Fruit fly (Drosophila melanogaster) whole organism, embryonic: ENCODE measurements around the gene CG13097.

Experiments used
- CG12155 ChIP-seq: fragments of 200-800 bp; sonication (Bioruptor generic); optimal IDR thresholded peaks from 3 replicates; lab custom pipeline; 2016; ENCODE audit warnings: missing biosample characterization, missing genetic modification characterization
- CG12219 ChIP-seq: fragments of 200-800 bp; sonication (Bioruptor generic); optimal IDR thresholded peaks from 3 replicates; lab custom pipeline; 2018; ENCODE audit warnings: missing biosample characterization, mild to moderate bottlenecking, missing genetic modification characterization
- CG12769 ChIP-seq: fragments of 200-800 bp; sonication (Bioruptor generic); optimal IDR thresholded peaks from 2 replicates; lab custom pipeline; 2019; ENCODE audit warnings: missing biosample characterization, mild to moderate bottlenecking, missing genetic modification characterization, moderate library complexity
- CG14441 ChIP-seq: fragments of 200-800 bp; sonication (Bioruptor generic); IDR thresholded peaks from 2 replicates; pipeline ENCODE4 v1.3.6; 2022; ENCODE audit warnings: missing biosample characterization, missing genetic modification characterization
- CG16815 ChIP-seq: fragments of 200-800 bp; sonication (Bioruptor generic); optimal IDR thresholded peaks from 3 replicates; lab custom pipeline; 2017; ENCODE audit warnings: missing biosample characterization, mild to moderate bottlenecking, missing genetic modification characterization
- CG17829 ChIP-seq: fragments of 200-800 bp; optimal IDR thresholded peaks from 2 replicates; lab custom pipeline; 2019; ENCODE audit warnings: missing biosample characterization, mild to moderate bottlenecking, missing genetic modification characterization, moderate library complexity
- CG3163 ChIP-seq: fragments of 200-800 bp; sonication (Bioruptor generic); optimal IDR thresholded peaks from 3 replicates; lab custom pipeline; 2016; ENCODE audit warnings: missing biosample characterization, missing genetic modification characterization
- CG33557 ChIP-seq: fragments of 200-800 bp; sonication (Bioruptor generic); optimal IDR thresholded peaks from 2 replicates; lab custom pipeline; 2019; ENCODE audit warnings: missing biosample characterization, mild to moderate bottlenecking, missing genetic modification characterization, moderate library complexity
- CG3407 ChIP-seq: fragments of 200-800 bp; sonication (Bioruptor generic); optimal IDR thresholded peaks from 2 replicates; lab custom pipeline; 2018; ENCODE audit warnings: missing biosample characterization, mild to moderate bottlenecking, missing genetic modification characterization
- CG34224 ChIP-seq: fragments of 200-800 bp; sonication (Bioruptor generic); IDR thresholded peaks from 3 replicates; pipeline ENCODE4 v1.3.6; 2022; ENCODE audit warnings: missing biosample characterization, missing genetic modification characterization; ENCODE audit not compliant: partially characterized antibody
- CG42726 ChIP-seq: fragments of 200-800 bp; sonication (Bioruptor generic); IDR thresholded peaks from 2 replicates; pipeline ENCODE4 v1.3.6; 2022; ENCODE audit warnings: missing biosample characterization, missing genetic modification characterization; ENCODE audit not compliant: partially characterized antibody
- CG6791 ChIP-seq: fragments of 200-800 bp; sonication (Bioruptor generic); IDR thresholded peaks from 3 replicates; pipeline ENCODE4 v1.3.6; 2022; ENCODE audit warnings: missing biosample characterization, missing genetic modification characterization; ENCODE audit not compliant: partially characterized antibody
- CG7357 ChIP-seq: fragments of 200-800 bp; sonication (Bioruptor generic); IDR thresholded peaks from 3 replicates; pipeline ENCODE4 v1.3.6; 2022; ENCODE audit warnings: missing biosample characterization, missing genetic modification characterization
- CG7839 ChIP-seq: fragments of 200-800 bp; sonication (Bioruptor generic); optimal IDR thresholded peaks from 3 replicates; lab custom pipeline; 2018; ENCODE audit warnings: missing biosample characterization, mild to moderate bottlenecking, missing genetic modification characterization, moderate library complexity
- CG8089 ChIP-seq: fragments of 200-800 bp; sonication (Bioruptor generic); optimal IDR thresholded peaks from 3 replicates; lab custom pipeline; 2016; ENCODE audit warnings: missing biosample characterization, missing genetic modification characterization
- CG8388 ChIP-seq: fragments of 200-800 bp; sonication (Bioruptor generic); optimal IDR thresholded peaks from 2 replicates; lab custom pipeline; 2019; ENCODE audit warnings: missing biosample characterization, mild to moderate bottlenecking, missing genetic modification characterization, moderate library complexity
- CG9817 ChIP-seq: fragments of 200-800 bp; sonication (Bioruptor generic); optimal IDR thresholded peaks from 2 replicates; lab custom pipeline; 2018; ENCODE audit warnings: missing biosample characterization, mild to moderate bottlenecking, missing genetic modification characterization, moderate library complexity
- Chrac-16 ChIP-seq: fragments of 200-800 bp; sonication (Bioruptor generic); optimal IDR thresholded peaks from 3 replicates; lab custom pipeline; 2016; ENCODE audit warnings: missing biosample characterization, missing genetic modification characterization
- CkIIα-i1 ChIP-seq: fragments of 200-800 bp; sonication (Bioruptor generic); IDR thresholded peaks from 2 replicates; pipeline ENCODE4 v1.3.6; 2022; ENCODE audit warnings: missing biosample characterization, missing genetic modification characterization
- CoRest ChIP-seq: fragments of 200-800 bp; sonication (Bioruptor generic); optimal IDR thresholded peaks from 3 replicates; lab custom pipeline; 2018; ENCODE audit warnings: missing biosample characterization, mild to moderate bottlenecking, missing genetic modification characterization, moderate library complexity
- Dll ChIP-seq: fragments of 200-800 bp; sonication (Bioruptor generic); IDR thresholded peaks from 4 replicates; pipeline ENCODE4 v1.3.6; 2022; ENCODE audit warnings: missing biosample characterization, missing genetic modification characterization; ENCODE audit not compliant: partially characterized antibody
- Fer2 ChIP-seq: fragments of 200-800 bp; sonication (Bioruptor generic); optimal IDR thresholded peaks from 2 replicates; lab custom pipeline; 2018; ENCODE audit warnings: missing biosample characterization, mild to moderate bottlenecking, missing genetic modification characterization, moderate library complexity
- Jarid2 ChIP-seq: fragments of 200-800 bp; sonication (Bioruptor generic); optimal IDR thresholded peaks from 3 replicates; lab custom pipeline; 2017; ENCODE audit warnings: mild to moderate bottlenecking, missing biosample characterization, missing genetic modification reagents, missing genetic modification characterization
- Nf-YB ChIP-seq: fragments of 200-800 bp; sonication (Bioruptor generic); optimal IDR thresholded peaks from 3 replicates; lab custom pipeline; 2019; ENCODE audit warnings: missing biosample characterization, mild to moderate bottlenecking, missing genetic modification characterization, moderate library complexity
- Scr ChIP-seq: fragments of 200-800 bp; sonication (Bioruptor generic); IDR thresholded peaks from 2 replicates; pipeline ENCODE4 v1.3.6; 2022; ENCODE audit warnings: missing biosample characterization, missing genetic modification characterization; ENCODE audit not compliant: partially characterized antibody
- Six4 ChIP-seq: fragments of 200-800 bp; sonication (Bioruptor generic); optimal IDR thresholded peaks from 2 replicates; lab custom pipeline; 2016; ENCODE audit warnings: missing biosample characterization, missing genetic modification characterization
- TFAM ChIP-seq: fragments of 200-800 bp; sonication (Bioruptor generic); optimal IDR thresholded peaks from 2 replicates; lab custom pipeline; 2017; ENCODE audit warnings: missing biosample characterization, missing genetic modification characterization, inconsistent platforms
- Tbp ChIP-seq: fragments of >200 bp; optimal IDR thresholded peaks from 2 replicates; lab custom pipeline; 2018; ENCODE audit warnings: missing biosample characterization, missing genetic modification characterization
- ara ChIP-seq: fragments of 200-800 bp; sonication (Bioruptor generic); IDR thresholded peaks from 2 replicates; pipeline ENCODE4 v1.3.6; 2022; ENCODE audit warnings: missing biosample characterization, missing genetic modification characterization
- bbx ChIP-seq: fragments of 200-800 bp; sonication (Bioruptor generic); IDR thresholded peaks from 2 replicates; pipeline ENCODE4 v1.3.6; 2022; ENCODE audit warnings: missing biosample characterization, missing genetic modification characterization; ENCODE audit not compliant: partially characterized antibody
- bigmax ChIP-seq: fragments of 200-800 bp; sonication (Bioruptor generic); optimal IDR thresholded peaks from 2 replicates; lab custom pipeline; 2018; ENCODE audit warnings: missing biosample characterization, mild to moderate bottlenecking, missing genetic modification characterization
- bowl ChIP-seq: fragments of 200-800 bp; sonication (Bioruptor generic); IDR thresholded peaks from 2 replicates; pipeline ENCODE4 v1.3.6; 2022; ENCODE audit warnings: missing biosample characterization, missing genetic modification characterization
- ci ChIP-seq: fragments of 200-800 bp; sonication (Bioruptor generic); IDR thresholded peaks from 3 replicates; pipeline ENCODE4 v1.3.6; 2022; ENCODE audit warnings: missing biosample characterization, missing genetic modification characterization
- corto ChIP-seq: fragments of 200-800 bp; sonication (Bioruptor generic); optimal IDR thresholded peaks from 2 replicates; lab custom pipeline; 2016; ENCODE audit warnings: missing biosample characterization, mild to moderate bottlenecking, missing genetic modification characterization, moderate library complexity
- dmrt99B ChIP-seq: fragments of 200-800 bp; sonication (Bioruptor generic); optimal IDR thresholded peaks from 2 replicates; lab custom pipeline; 2018; ENCODE audit warnings: missing biosample characterization, mild to moderate bottlenecking, missing genetic modification characterization, moderate library complexity
- fd3F ChIP-seq: fragments of 200-800 bp; sonication (Bioruptor generic); optimal IDR thresholded peaks from 2 replicates; lab custom pipeline; 2018; ENCODE audit warnings: missing biosample characterization, mild to moderate bottlenecking, missing genetic modification characterization, moderate library complexity
- hb ChIP-seq: fragments of 200-800 bp; sonication (Bioruptor generic); IDR thresholded peaks from 3 replicates; pipeline ENCODE4 v1.3.6; 2022; ENCODE audit warnings: missing biosample characterization, missing genetic modification characterization; ENCODE audit not compliant: partially characterized antibody
- hbn ChIP-seq: fragments of 200-800 bp; sonication (Bioruptor generic); IDR thresholded peaks from 2 replicates; pipeline ENCODE4 v1.3.6; 2022; ENCODE audit warnings: missing biosample characterization, missing genetic modification characterization; ENCODE audit not compliant: partially characterized antibody
- nerfin-2 ChIP-seq: fragments of 200-800 bp; sonication (Bioruptor generic); IDR thresholded peaks from 2 replicates; pipeline ENCODE4 v1.3.6; 2022; ENCODE audit warnings: missing biosample characterization, missing genetic modification characterization; ENCODE audit not compliant: partially characterized antibody
- org-1 ChIP-seq: fragments of 200-800 bp; sonication (Bioruptor generic); optimal IDR thresholded peaks from 2 replicates; lab custom pipeline; 2017; ENCODE audit warnings: missing biosample characterization, missing genetic modification characterization
- phol ChIP-seq: fragments of 200-800 bp; sonication (Bioruptor generic); optimal IDR thresholded peaks from 3 replicates; lab custom pipeline; 2018; ENCODE audit warnings: missing biosample characterization, mild to moderate bottlenecking, missing genetic modification characterization, moderate library complexity
- pros ChIP-seq: fragments of 200-800 bp; sonication (Bioruptor generic); optimal IDR thresholded peaks from 3 replicates; lab custom pipeline; 2019; ENCODE audit warnings: missing biosample characterization, mild to moderate bottlenecking, missing genetic modification characterization, moderate library complexity
- rib ChIP-seq: fragments of 200-800 bp; sonication (Bioruptor generic); IDR thresholded peaks from 2 replicates; pipeline ENCODE4 v1.3.6; 2022; ENCODE audit warnings: missing biosample characterization, missing genetic modification characterization
- sna ChIP-seq: fragments of 200-800 bp; sonication (Bioruptor generic); IDR thresholded peaks from 2 replicates; pipeline ENCODE4 v1.3.6; 2022; ENCODE audit warnings: missing biosample characterization, missing genetic modification characterization; ENCODE audit not compliant: partially characterized antibody
- sr ChIP-seq: fragments of 200-800 bp; sonication (Bioruptor generic); IDR thresholded peaks from 3 replicates; pipeline ENCODE4 v1.3.6; 2022; ENCODE audit warnings: missing biosample characterization, missing genetic modification characterization
- tgo ChIP-seq: fragments of 200-800 bp; sonication (Bioruptor generic); IDR thresholded peaks from 3 replicates; pipeline ENCODE4 v1.3.6; 2022; ENCODE audit warnings: missing biosample characterization, missing genetic modification characterization
- tna ChIP-seq: fragments of 200-800 bp; sonication (Bioruptor generic); IDR thresholded peaks from 2 replicates; pipeline ENCODE4 v1.3.6; 2022; ENCODE audit warnings: missing biosample characterization, missing genetic modification characterization; ENCODE audit not compliant: partially characterized antibody

Gene CG13097

dm6 chr2L:8534515-8535295, 20.0 kb upstream of the CG13097 start (continued):
- TF ChIP-seq hb (no peak; the same call in 2 of the 3 replicates), CG8388 (GFP tag; lab: Kevin White, UChicago) (peak; percentile 96), hbn (GFP tag; lab: Robert Waterston, UW) (peak; percentile 43), CG33557 (GFP tag; lab: Kevin White, UChicago) (peak; percentile 84), CG17829 (tag; lab: Kevin White, UChicago) (peak; percentile 96), bbx (GFP tag; lab: Robert Waterston, UW) (no peak; the same call in 1 of the 2 replicates), sna (GFP tag; lab: Robert Waterston, UW) (peak; percentile 65), bigmax (GFP tag; lab: Kevin White, UChicago) (peak; percentile 48), org-1 (peak; percentile 93), CG12769 (tag; lab: Kevin White, UChicago) (peak; percentile 91), CG12155 (peak; percentile 82), pros (GFP tag; lab: Kevin White, UChicago) (peak; percentile 28), tgo (GFP tag; lab: Robert Waterston, UW) (peak; percentile 94), ara (GFP tag; lab: Robert Waterston, UW) (peak; percentile 91), Scr (GFP tag; lab: Robert Waterston, UW) (peak; percentile 41), bowl (GFP tag; lab: Robert Waterston, UW) (peak; percentile 92), Dll (GFP tag; lab: Robert Waterston, UW) (peak; percentile 58; the same call in 2 of the 4 replicates), TFAM (peak; percentile 81), CG16815 (GFP tag; lab: Kevin White, UChicago) (peak; percentile 88), CkIIα-i1 (GFP tag; lab: Robert Waterston, UW) (peak; percentile 65; the same call in 1 of the 2 replicates), Nf-YB (GFP tag; lab: Kevin White, UChicago) (peak; percentile 80), sr (peak; percentile 70; the same call in 2 of the 3 replicates), rib (GFP tag; lab: Robert Waterston, UW) (peak; percentile 25; the same call in 1 of the 2 replicates), phol (tag; lab: Kevin White, UChicago) (peak; percentile 97), CoRest (peak; percentile 97), Tbp (GFP tag; lab: Kevin White, UChicago) (no peak), CG42726 (GFP tag; lab: Robert Waterston, UW) (no peak), CG34224 (peak; percentile 31; the same call in 2 of the 3 replicates), CG6791 (GFP tag; lab: Robert Waterston, UW) (no peak; the same call in 2 of the 3 replicates), Jarid2 (GFP tag; lab: Kevin White, UChicago) (peak; percentile 82), CG8089 (GFP tag; lab: Kevin White, UChicago) (peak; percentile 83), CG3407 (GFP tag; lab: Kevin White, UChicago) (peak; percentile 93), nerfin-2 (GFP tag; lab: Robert Waterston, UW) (peak; percentile 77), dmrt99B (tag; lab: Kevin White, UChicago) (peak; percentile 99), CG14441 (GFP tag; lab: Robert Waterston, UW) (peak; percentile 95), CG7839 (tag; lab: Kevin White, UChicago) (peak; percentile 97), CG3163 (GFP tag; lab: Kevin White, UChicago) (peak; percentile 91), fd3F (peak; percentile 90), Six4 (GFP tag; lab: Kevin White, UChicago) (peak; percentile 88), corto (GFP tag; lab: Kevin White, UChicago) (peak; percentile 98), ci (GFP tag; lab: Robert Waterston, UW) (peak; percentile 96), tna (peak; percentile 57), CG7357 (peak; percentile 89), Fer2 (tag; lab: Kevin White, UChicago) (peak; percentile 87), Chrac-16 (GFP tag; lab: Kevin White, UChicago) (peak; percentile 90), CG9817 (tag; lab: Kevin White, UChicago) (peak; percentile 93), CG12219 (GFP tag; lab: Kevin White, UChicago) (peak; percentile 97)
